Fruit fly (Drosophila melanogaster) whole organism, prepupa: ENCODE measurements around the gene Rab9Fa.

Source experiments
- Blimp-1 ChIP-seq: fragments of 200-800 bp; sonication (Bioruptor generic); optimal IDR thresholded peaks from 3 replicates; lab custom pipeline; 2017; ENCODE audit warnings: missing biosample characterization, missing genetic modification characterization, mild to moderate bottlenecking, moderate library complexity, missing genetic modification reagents
- CG10631 ChIP-seq: fragments of 200-800 bp; sonication (Bioruptor generic); optimal IDR thresholded peaks from 2 replicates; lab custom pipeline; 2016; ENCODE audit warnings: missing biosample characterization, missing genetic modification characterization
- CG15336 ChIP-seq: fragments of 200-800 bp; sonication (Bioruptor generic); IDR thresholded peaks from 2 replicates; pipeline ENCODE4 v1.3.6; 2022; ENCODE audit warnings: missing biosample characterization, missing genetic modification characterization
- CG3032 ChIP-seq: fragments of 200-800 bp; optimal IDR thresholded peaks from 2 replicates; lab custom pipeline; 2019; ENCODE audit warnings: missing biosample characterization, mild to moderate bottlenecking, missing genetic modification characterization, moderate library complexity
- CG31627 ChIP-seq: fragments of 200-800 bp; sonication (Bioruptor generic); optimal IDR thresholded peaks from 3 replicates; lab custom pipeline; 2016; ENCODE audit warnings: missing biosample characterization, missing genetic modification characterization
- CG32006 ChIP-seq: fragments of 200-800 bp; sonication (Bioruptor generic); optimal IDR thresholded peaks from 3 replicates; lab custom pipeline; 2017; ENCODE audit warnings: missing biosample characterization, mild to moderate bottlenecking, missing genetic modification characterization
- CG34406 ChIP-seq: fragments of 200-800 bp; sonication (Bioruptor generic); optimal IDR thresholded peaks from 3 replicates; lab custom pipeline; 2016; ENCODE audit warnings: missing biosample characterization, missing genetic modification characterization
- CG4318 ChIP-seq: fragments of 200-800 bp; sonication (Bioruptor generic); optimal IDR thresholded peaks from 3 replicates; lab custom pipeline; 2017; ENCODE audit warnings: missing biosample characterization, mild to moderate bottlenecking, missing genetic modification characterization
- CG6163 ChIP-seq: fragments of 200-800 bp; sonication (Bioruptor generic); IDR thresholded peaks from 3 replicates; pipeline ENCODE4 v1.3.6; 2022; ENCODE audit warnings: missing biosample characterization, missing genetic modification characterization
- CG6276 ChIP-seq: fragments of 200-800 bp; sonication (Bioruptor generic); optimal IDR thresholded peaks from 2 replicates; lab custom pipeline; 2017; ENCODE audit warnings: missing biosample characterization, mild to moderate bottlenecking, missing genetic modification characterization
- CG7368 ChIP-seq: fragments of 200-800 bp; sonication (Bioruptor generic); optimal IDR thresholded peaks from 3 replicates; lab custom pipeline; 2016; ENCODE audit warnings: missing biosample characterization, missing genetic modification characterization
- CG8119 ChIP-seq: fragments of 200-800 bp; sonication (Bioruptor generic); IDR thresholded peaks from 3 replicates; pipeline ENCODE4 v1.3.6; 2022; ENCODE audit warnings: missing biosample characterization, missing genetic modification characterization
- CG8319 ChIP-seq: fragments of 200-800 bp; sonication (Bioruptor generic); optimal IDR thresholded peaks from 3 replicates; lab custom pipeline; 2016; ENCODE audit warnings: missing biosample characterization, missing genetic modification characterization
- CG8632 ChIP-seq: fragments of 200-800 bp; sonication (Bioruptor generic); optimal IDR thresholded peaks from 3 replicates; lab custom pipeline; 2016; ENCODE audit warnings: missing biosample characterization, missing genetic modification characterization
- CG9139 ChIP-seq: fragments of 200-800 bp; sonication (Bioruptor generic); optimal IDR thresholded peaks from 3 replicates; lab custom pipeline; 2017; ENCODE audit warnings: missing biosample characterization, mild to moderate bottlenecking, missing genetic modification characterization
- Eip75B ChIP-seq: fragments of 200-800 bp; sonication (Bioruptor generic); optimal IDR thresholded peaks from 3 replicates; lab custom pipeline; 2016; ENCODE audit warnings: missing biosample characterization, missing genetic modification characterization
- Eip78C ChIP-seq: fragments of 200-800 bp; sonication (Bioruptor generic); peaks from one replicate; lab custom pipeline; 2016; ENCODE audit warnings: missing biosample characterization, missing genetic modification characterization
- Gug ChIP-seq: fragments of 200-800 bp; sonication (Bioruptor generic); IDR thresholded peaks from 2 replicates; pipeline ENCODE4 v1.3.6; 2022; ENCODE audit warnings: missing biosample characterization, missing genetic modification characterization
- Hr39 ChIP-seq: fragments of 200-800 bp; sonication (Bioruptor generic); optimal IDR thresholded peaks from 2 replicates; lab custom pipeline; 2016; ENCODE audit warnings: missing biosample characterization, missing genetic modification characterization
- Hr4 ChIP-seq: fragments of 200-800 bp; sonication (Bioruptor generic); optimal IDR thresholded peaks from 3 replicates; lab custom pipeline; 2016; ENCODE audit warnings: missing biosample characterization, missing genetic modification characterization
- Lpt ChIP-seq: fragments of 200-800 bp; sonication (Bioruptor generic); optimal IDR thresholded peaks from 3 replicates; lab custom pipeline; 2016; ENCODE audit warnings: missing biosample characterization, missing genetic modification characterization
- Met ChIP-seq: fragments of 200-800 bp; sonication (Bioruptor generic); optimal IDR thresholded peaks from 3 replicates; lab custom pipeline; 2016; ENCODE audit warnings: missing biosample characterization, missing genetic modification characterization
- OdsH ChIP-seq: fragments of 200-800 bp; sonication (Bioruptor generic); optimal IDR thresholded peaks from 3 replicates; lab custom pipeline; 2016; ENCODE audit warnings: missing biosample characterization, missing genetic modification characterization
- Smox ChIP-seq: fragments of 200-800 bp; sonication (Bioruptor generic); optimal IDR thresholded peaks from 3 replicates; lab custom pipeline; 2016; ENCODE audit warnings: missing biosample characterization, missing genetic modification characterization
- Sox102F ChIP-seq: fragments of 200-800 bp; sonication (Bioruptor generic); optimal IDR thresholded peaks from 2 replicates; lab custom pipeline; 2016; ENCODE audit warnings: missing biosample characterization, mild to moderate bottlenecking, missing genetic modification characterization
- Sox15 ChIP-seq: fragments of 200-800 bp; sonication (Bioruptor generic); optimal IDR thresholded peaks from 3 replicates; lab custom pipeline; 2016; ENCODE audit warnings: missing biosample characterization, missing genetic modification characterization
- achi ChIP-seq: fragments of 200-800 bp; sonication (Bioruptor generic); optimal IDR thresholded peaks from 3 replicates; lab custom pipeline; 2016; ENCODE audit warnings: missing biosample characterization, missing genetic modification characterization
- cyc ChIP-seq: fragments of 200-800 bp; sonication (Bioruptor generic); optimal IDR thresholded peaks from 3 replicates; lab custom pipeline; 2016; ENCODE audit warnings: missing biosample characterization, missing genetic modification characterization
- dac ChIP-seq: fragments of 200-800 bp; sonication (Bioruptor generic); optimal IDR thresholded peaks from 2 replicates; lab custom pipeline; 2017; ENCODE audit warnings: missing biosample characterization, mild to moderate bottlenecking, missing genetic modification characterization
- dsx ChIP-seq: fragments of 200-800 bp; optimal IDR thresholded peaks from 3 replicates; lab custom pipeline; 2019; ENCODE audit warnings: missing biosample characterization, mild to moderate bottlenecking, missing genetic modification characterization, moderate library complexity; ENCODE audit not compliant: poor library complexity, severe bottlenecking
- eg ChIP-seq: fragments of 200-800 bp; sonication (Bioruptor generic); IDR thresholded peaks from 3 replicates; pipeline ENCODE4 v1.3.6; 2022; ENCODE audit warnings: missing biosample characterization, missing genetic modification characterization
- fd59A ChIP-seq: fragments of 200-800 bp; sonication (Bioruptor generic); optimal IDR thresholded peaks from 2 replicates; lab custom pipeline; 2017; ENCODE audit warnings: missing biosample characterization, mild to moderate bottlenecking, missing genetic modification characterization, missing genetic modification reagents
- net ChIP-seq: fragments of 200-800 bp; sonication (Bioruptor generic); optimal IDR thresholded peaks from 3 replicates; lab custom pipeline; 2016; ENCODE audit warnings: missing biosample characterization, missing genetic modification characterization
- pdm3 ChIP-seq: fragments of 200-800 bp; sonication (Bioruptor generic); optimal IDR thresholded peaks from 3 replicates; lab custom pipeline; 2016; ENCODE audit warnings: missing biosample characterization, missing genetic modification characterization
- salr ChIP-seq, 2 experiments: fragments of 200-800 bp; sonication (Bioruptor generic); optimal IDR thresholded peaks; 3 replicates each; lab custom pipeline; 2016 to 2018; ENCODE audit warnings: missing biosample characterization in 2 of 2, missing genetic modification characterization in 2 of 2, mild to moderate bottlenecking in 1 of 2
- spab ChIP-seq: fragments of 200-800 bp; sonication (Bioruptor generic); optimal IDR thresholded peaks from 2 replicates; lab custom pipeline; 2017; ENCODE audit warnings: missing biosample characterization, mild to moderate bottlenecking, missing genetic modification characterization, missing genetic modification reagents
- topi ChIP-seq: fragments of 200-800 bp; sonication (Bioruptor generic); optimal IDR thresholded peaks from 3 replicates; lab custom pipeline; 2016; ENCODE audit warnings: missing biosample characterization, missing genetic modification characterization

Rab9Fa gene

DNA sequence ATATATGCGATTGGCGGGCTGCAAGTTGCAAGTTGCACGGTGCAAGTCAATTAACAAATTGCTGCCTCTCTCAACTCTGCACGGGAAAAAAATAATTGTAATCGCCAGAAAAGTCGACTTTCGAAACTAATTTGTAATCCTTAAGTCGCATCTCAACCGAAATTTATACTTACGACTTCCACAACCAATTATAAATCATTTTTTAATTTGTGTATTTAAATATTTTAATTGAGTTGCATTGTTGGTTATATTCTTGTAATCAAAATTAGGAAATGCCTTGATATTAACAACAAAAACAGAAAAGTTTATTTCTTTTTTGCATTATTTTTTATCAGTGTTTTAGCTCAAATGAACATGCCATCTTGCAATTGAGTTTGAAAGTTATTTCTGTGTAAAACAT, 9.1 kb upstream of the Rab9Fa start (continued):
- no peak for TF ChIP-seq CG6163 (GFP tag; lab: Robert Waterston, UW)
- peak; percentile 54 for TF ChIP-seq pdm3 (GFP tag; lab: Kevin White, UChicago)

DNA sequence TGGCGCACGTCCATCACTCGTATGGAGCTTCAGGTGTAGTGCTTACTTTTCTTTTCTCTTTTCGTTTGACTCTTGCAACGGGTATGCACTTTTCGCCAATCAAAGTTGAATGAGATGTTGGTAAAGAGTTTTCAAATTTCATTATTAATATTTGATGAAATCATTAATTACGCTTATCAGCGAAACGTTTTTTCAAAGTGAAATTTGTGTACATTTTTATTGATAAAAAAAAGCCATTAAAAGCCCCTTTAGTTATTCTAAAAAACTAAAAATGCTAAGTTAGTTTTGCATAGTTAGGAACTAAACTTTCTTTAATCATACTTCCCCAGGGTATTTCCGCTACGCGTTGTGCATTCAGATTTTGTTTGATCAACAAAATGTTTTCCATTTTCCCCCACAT, 2.4 kb upstream of the Rab9Fa start:
- TF ChIP-seq CG8119 (GFP tag; lab: Robert Waterston, UW) (peak; percentile 78), CG7368 (GFP tag; lab: Kevin White, UChicago) (no peak), salr (GFP tag; optimal IDR thresholded peaks at IDR 0.05; lab: Kevin White, UChicago) (no peak), CG8319 (no peak), CG6276 (GFP tag; lab: Kevin White, UChicago) (peak; percentile 66), Eip78C (GFP tag; lab: Kevin White, UChicago) (peak; percentile 51), Blimp-1 (GFP tag; lab: Kevin White, UChicago) (no peak), CG4318 (peak; percentile 78), eg (GFP tag; lab: Robert Waterston, UW) (peak; percentile 33; the same call in 1 of the 3 replicates), Eip75B (GFP tag; lab: Kevin White, UChicago) (no peak), Sox15 (GFP tag; lab: Kevin White, UChicago) (no peak), spab (GFP tag; lab: Kevin White, UChicago) (no peak), CG15336 (GFP tag; lab: Robert Waterston, UW) (peak; percentile 66), achi (GFP tag; lab: Kevin White, UChicago) (no peak), Lpt (GFP tag; lab: Kevin White, UChicago) (no peak), dac (peak; percentile 68), CG34406 (no peak), fd59A (GFP tag; lab: Kevin White, UChicago) (no peak), OdsH (GFP tag; lab: Kevin White, UChicago) (no peak), CG32006 (GFP tag; lab: Kevin White, UChicago) (peak; percentile 92), dsx (GFP tag; lab: Kevin White, UChicago) (no peak), Met (GFP tag; lab: Kevin White, UChicago) (no peak), Hr4 (GFP tag; lab: Kevin White, UChicago) (peak; percentile 81), Gug (GFP tag; lab: Robert Waterston, UW) (0 out of 2 replicates have a peak, but pooled peaks have one; percentile 8), CG8632 (GFP tag; lab: Kevin White, UChicago) (no peak)
- TF ChIP-seq, all 60 proteins: peak for 10

DNA sequence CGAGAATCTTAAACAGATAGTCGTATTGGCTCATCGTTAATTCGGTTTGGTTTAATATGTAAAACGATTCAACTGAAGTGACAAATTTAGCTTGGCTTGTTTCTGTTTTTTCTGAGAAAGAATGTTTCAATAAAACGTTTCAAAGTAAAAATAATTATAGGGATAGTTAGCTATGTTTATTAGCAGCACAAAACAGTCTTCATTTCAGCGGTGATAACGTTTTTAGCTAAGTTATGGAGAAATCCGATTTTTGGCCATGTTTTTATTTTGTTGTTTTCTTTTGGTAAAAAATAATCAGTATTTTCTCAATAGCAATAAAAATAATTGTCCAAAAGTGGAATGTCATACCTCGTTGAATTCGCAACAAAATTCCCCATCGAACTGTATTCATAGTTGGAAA, 1.6 kb upstream of the Rab9Fa start, which contains the start of gene Rab9Fb:
TSS of gene Rab9Fb (minus strand) at position 101 of the 400 bp plus-strand sequence.
- TF ChIP-seq Lpt (GFP tag; lab: Kevin White, UChicago), result no peak
- no peak for TF ChIP-seq achi (GFP tag; lab: Kevin White, UChicago)
- TF ChIP-seq Sox102F (GFP tag; lab: Kevin White, UChicago), result no peak
- TF ChIP-seq Smox (GFP tag; lab: Kevin White, UChicago), result no peak
- no peak for TF ChIP-seq CG10631 (GFP tag; lab: Kevin White, UChicago)
- no peak for TF ChIP-seq Hr39 (GFP tag; lab: Kevin White, UChicago)
- no peak for TF ChIP-seq CG7368 (GFP tag; lab: Kevin White, UChicago)
- TF ChIP-seq OdsH (GFP tag; lab: Kevin White, UChicago), result no peak
- TF ChIP-seq CG3032 (tag; lab: Kevin White, UChicago), result no peak
- TF ChIP-seq Gug (GFP tag; lab: Robert Waterston, UW), result no peak
- no peak for TF ChIP-seq net (GFP tag; lab: Kevin White, UChicago)
- TF ChIP-seq Blimp-1 (GFP tag; lab: Kevin White, UChicago), result no peak
- TF ChIP-seq cyc (GFP tag; lab: Kevin White, UChicago), result no peak
- TF ChIP-seq CG15336 (GFP tag; lab: Robert Waterston, UW), result no peak
- TF ChIP-seq CG31627 (GFP tag; lab: Kevin White, UChicago), result no peak
- no peak for TF ChIP-seq CG9139 (GFP tag; lab: Kevin White, UChicago)
- no peak for TF ChIP-seq CG4318
- no peak for TF ChIP-seq topi (GFP tag; lab: Kevin White, UChicago)
- TF ChIP-seq CG8632 (GFP tag; lab: Kevin White, UChicago), result no peak
